Worm (Caenorhabditis elegans) whole organism, L1 larva: ENCODE measurements around the gene chdh-1.
A peak's percentile ranks its signal among the peaks of the same experiment; 100 is the strongest.

Experiments used
- C04F5.9 ChIP-seq: sonication (generic microtip); optimal IDR thresholded peaks from 2 replicates; lab custom pipeline; 2016; ENCODE audit warnings: missing genetic modification characterization, missing compliant biosample characterization
- F16B12.6 ChIP-seq: fragments of 150-350 bp; optimal IDR thresholded peaks from 2 replicates; lab custom pipeline; 2014; ENCODE audit warnings: missing biosample characterization, missing genetic modification characterization
- alr-1 ChIP-seq: fragments of 200-800 bp; sonication (Bioruptor generic); optimal IDR thresholded peaks from 2 replicates; lab custom pipeline; 2018; ENCODE audit warnings: borderline replicate concordance, mild to moderate bottlenecking, missing genetic modification characterization, missing compliant biosample characterization
- ceh-88 ChIP-seq: fragments of 200-800 bp; sonication (Bioruptor generic); IDR thresholded peaks from 2 replicates; pipeline ENCODE4 v1.3.6; 2022; ENCODE audit warnings: missing genetic modification characterization, missing compliant biosample characterization
- dpl-1 ChIP-seq, 3 experiments: fragments of 150-350 bp in 2 of 3; sonication (generic microtip) in 1 of 3; optimal IDR thresholded peaks; 2 replicates each; lab custom pipeline; 2014 to 2017; ENCODE audit warnings: missing biosample characterization in 3 of 3, missing genetic modification characterization in 3 of 3, missing genetic modification reagents in 3 of 3
- dsc-1 ChIP-seq: sonication (generic microtip); optimal IDR thresholded peaks from 2 replicates; lab custom pipeline; 2016; ENCODE audit warnings: mild to moderate bottlenecking, missing genetic modification characterization, missing compliant biosample characterization
- efl-1 ChIP-seq, 4 experiments: fragments of 150-350 bp; optimal IDR thresholded peaks in 3 of 4; peaks in 1 of 4; 1 replicate in 1 of 4; 2 replicates in 3 of 4; lab custom pipeline; 2014; ENCODE audit warnings: missing biosample characterization in 2 of 4, missing genetic modification characterization in 2 of 4, missing genetic modification reagents in 2 of 4
- egl-27 ChIP-seq, 2 experiments: fragments of 150-350 bp in 1 of 2; sonication (generic microtip); optimal IDR thresholded peaks; 3 replicates each; lab custom pipeline; 2017 to 2018; ENCODE audit warnings: missing biosample characterization in 2 of 2, missing genetic modification characterization in 2 of 2, missing genetic modification reagents in 2 of 2
- elt-3 ChIP-seq, 6 experiments: fragments of 150-350 bp in 1 of 6; sonication (generic microtip); optimal IDR thresholded peaks; 2 replicates each; lab custom pipeline; 2017 to 2018; ENCODE audit warnings: missing biosample characterization in 6 of 6, missing genetic modification characterization in 6 of 6, inconsistent platforms in 1 of 6
- fkh-8 ChIP-seq: sonication (generic microtip); optimal IDR thresholded peaks from 2 replicates; lab custom pipeline; 2016; ENCODE audit warnings: mild to moderate bottlenecking, missing genetic modification characterization, missing compliant biosample characterization
- fos-1 ChIP-seq: fragments of 150-350 bp; optimal IDR thresholded peaks from 2 replicates; lab custom pipeline; 2014; ENCODE audit warnings: missing biosample characterization, missing genetic modification characterization
- grh-1 ChIP-seq: fragments of 200-800 bp; sonication (Bioruptor generic); IDR thresholded peaks from 2 replicates; pipeline ENCODE4 v1.3.6; 2022; ENCODE audit warnings: missing genetic modification reagents, missing genetic modification characterization, missing compliant biosample characterization
- jun-1 ChIP-seq: fragments of 150-350 bp; optimal IDR thresholded peaks from 2 replicates; lab custom pipeline; 2014; ENCODE audit warnings: missing biosample characterization, missing genetic modification reagents, missing genetic modification characterization
- lin-14 ChIP-seq: fragments of 200-800 bp; sonication (Bioruptor generic); optimal IDR thresholded peaks from 2 replicates; lab custom pipeline; 2018; ENCODE audit warnings: mild to moderate bottlenecking, missing genetic modification characterization, moderate library complexity, missing compliant biosample characterization
- lin-15B ChIP-seq: fragments of 150-350 bp; sonication (generic microtip); optimal IDR thresholded peaks from 3 replicates; lab custom pipeline; 2014; ENCODE audit warnings: missing biosample characterization, missing genetic modification characterization
- lin-39 ChIP-seq: fragments of 150-350 bp; optimal IDR thresholded peaks from 2 replicates; lab custom pipeline; 2014; ENCODE audit warnings: missing biosample characterization, missing genetic modification reagents, missing genetic modification characterization
- lir-3 ChIP-seq: sonication (generic microtip); optimal IDR thresholded peaks from 2 replicates; lab custom pipeline; 2016; ENCODE audit warnings: mild to moderate bottlenecking, missing genetic modification characterization, moderate library complexity, missing compliant biosample characterization; ENCODE audit not compliant: poor library complexity
- lsy-2 ChIP-seq, 2 experiments: fragments of 150-350 bp; optimal IDR thresholded peaks; 2 replicates each; lab custom pipeline; 2014; ENCODE audit warnings: missing biosample characterization in 2 of 2, missing genetic modification characterization in 2 of 2
- mdl-1 ChIP-seq, 2 experiments: fragments of 150-350 bp; optimal IDR thresholded peaks; 2 replicates each; lab custom pipeline; 2014 to 2017; ENCODE audit warnings: missing biosample characterization in 2 of 2, missing genetic modification characterization in 2 of 2, inconsistent platforms in 1 of 2
- nhr-19 ChIP-seq: fragments of 200-800 bp; sonication (Bioruptor generic); conservative IDR thresholded peaks from 2 replicates; pipeline ENCODE4 v1.3.6; 2022; ENCODE audit warnings: missing genetic modification characterization, missing compliant biosample characterization
- nhr-20 ChIP-seq: sonication (generic microtip); optimal IDR thresholded peaks from 2 replicates; lab custom pipeline; 2016; ENCODE audit warnings: mild to moderate bottlenecking, missing genetic modification characterization, missing compliant biosample characterization
- nhr-47 ChIP-seq: sonication (generic microtip); optimal IDR thresholded peaks from 2 replicates; lab custom pipeline; 2016; ENCODE audit warnings: mild to moderate bottlenecking, missing genetic modification characterization, moderate library complexity, missing compliant biosample characterization
- nhr-71 ChIP-seq: sonication (generic microtip); optimal IDR thresholded peaks from 2 replicates; lab custom pipeline; 2016; ENCODE audit warnings: mild to moderate bottlenecking, missing genetic modification characterization, moderate library complexity, missing compliant biosample characterization
- nhr-77 ChIP-seq: fragments of 150-350 bp; optimal IDR thresholded peaks from 2 replicates; lab custom pipeline; 2014; ENCODE audit warnings: missing biosample characterization, missing genetic modification characterization
- nhr-84 ChIP-seq: sonication (generic microtip); optimal IDR thresholded peaks from 2 replicates; lab custom pipeline; 2017; ENCODE audit warnings: missing biosample characterization, missing genetic modification characterization
- nhr-85 ChIP-seq: sonication (generic microtip); peaks from one replicate; lab custom pipeline; 2016; ENCODE audit warnings: missing genetic modification characterization, inconsistent platforms, missing compliant biosample characterization
- nhr-90 ChIP-seq: sonication (generic microtip); optimal IDR thresholded peaks from 2 replicates; lab custom pipeline; 2016; ENCODE audit warnings: mild to moderate bottlenecking, missing genetic modification characterization, missing compliant biosample characterization; ENCODE audit not compliant: poor library complexity
- pqm-1 ChIP-seq: sonication (generic microtip); optimal IDR thresholded peaks from 3 replicates; lab custom pipeline; 2017; ENCODE audit warnings: missing biosample characterization, missing genetic modification characterization
- rnt-1 ChIP-seq: sonication (generic microtip); optimal IDR thresholded peaks from 2 replicates; lab custom pipeline; 2016; ENCODE audit warnings: mild to moderate bottlenecking, missing genetic modification characterization, moderate library complexity, missing compliant biosample characterization
- snu-23 ChIP-seq: sonication (generic microtip); optimal IDR thresholded peaks from 2 replicates; lab custom pipeline; 2016; ENCODE audit warnings: missing genetic modification characterization, missing compliant biosample characterization
- swsn-7 ChIP-seq: sonication (generic microtip); optimal IDR thresholded peaks from 2 replicates; lab custom pipeline; 2016; ENCODE audit warnings: missing genetic modification characterization, missing compliant biosample characterization
- unc-62 ChIP-seq: fragments of 150-350 bp; optimal IDR thresholded peaks from 2 replicates; lab custom pipeline; 2014; ENCODE audit warnings: missing biosample characterization, missing genetic modification reagents, missing genetic modification characterization
- unc-86 ChIP-seq: sonication (generic microtip); optimal IDR thresholded peaks from 2 replicates; lab custom pipeline; 2016; ENCODE audit warnings: missing genetic modification characterization, missing compliant biosample characterization
- unc-98 ChIP-seq: fragments of 200-800 bp; sonication (Bioruptor generic); IDR thresholded peaks from 2 replicates; pipeline ENCODE4 v1.3.6; 2022; ENCODE audit warnings: missing genetic modification characterization, missing compliant biosample characterization
- vab-15 ChIP-seq: sonication (generic microtip); optimal IDR thresholded peaks from 2 replicates; lab custom pipeline; 2017; ENCODE audit warnings: missing genotype, mild to moderate bottlenecking, missing genetic modification characterization, missing compliant biosample characterization
- xbp-1 ChIP-seq: sonication (generic microtip); optimal IDR thresholded peaks from 2 replicates; lab custom pipeline; 2016; ENCODE audit warnings: missing genetic modification characterization, missing compliant biosample characterization
- zag-1 ChIP-seq: fragments of 150-350 bp; optimal IDR thresholded peaks from 2 replicates; lab custom pipeline; 2014; ENCODE audit warnings: missing biosample characterization, missing genetic modification characterization
- zip-4 ChIP-seq: fragments of 200-800 bp; sonication (Bioruptor generic); optimal IDR thresholded peaks from 2 replicates; lab custom pipeline; 2018; ENCODE audit warnings: mild to moderate bottlenecking, missing genetic modification characterization, moderate library complexity, missing compliant biosample characterization
- ztf-11 ChIP-seq, 2 experiments: sonication (generic microtip); optimal IDR thresholded peaks; 2 replicates each; lab custom pipeline; 2016 to 2017; ENCODE audit warnings: missing genetic modification characterization in 2 of 2, missing biosample characterization in 1 of 2, missing compliant biosample characterization in 1 of 2

The chdh-1 gene

DNA sequence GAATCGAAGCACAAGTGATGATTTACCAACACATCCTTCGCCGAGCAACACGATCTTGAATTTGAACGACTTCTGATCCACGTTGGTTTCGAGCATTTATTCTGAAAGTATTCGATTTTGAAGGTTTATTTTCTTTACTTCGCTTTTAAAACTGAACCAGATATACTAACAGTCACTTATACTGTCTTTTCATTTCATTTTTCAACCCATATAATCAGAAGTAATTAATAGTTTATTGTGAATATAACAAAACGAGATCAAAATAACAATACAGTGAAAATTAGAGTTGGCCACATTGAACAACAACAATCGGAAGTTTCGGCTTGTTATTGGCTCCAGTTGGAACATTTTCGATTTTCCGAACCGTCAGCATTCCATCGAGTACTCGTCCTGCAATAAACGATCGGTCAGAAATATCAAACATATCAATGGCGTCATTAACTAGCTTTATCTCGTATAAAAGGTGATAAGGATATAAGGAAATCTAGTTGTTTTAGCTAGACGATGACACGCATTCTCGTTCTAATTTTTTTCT, 16.3 kb upstream of the chdh-1 start, which contains the start of the genes rab-21 and T01B7.13:
TSS of gene rab-21 (minus strand) at position 101 of the 535 bp plus-strand sequence.
TSS of gene T01B7.13 (plus strand) at position 485 of the 535 bp plus-strand sequence.
- TF ChIP-seq nhr-77 (no peak), nhr-90 (no peak), nhr-84 (no peak), xbp-1 (tag; lab: Kevin White, UChicago) (no peak), zag-1 (tag; lab: Kevin White, UChicago) (no peak), vab-15 (tag; lab: Kevin White, UChicago) (no peak), swsn-7 (tag; lab: Kevin White, UChicago) (no peak), unc-62 (GFP tag; lab: Kevin White, UChicago) (no peak), unc-86 (tag; lab: Kevin White, UChicago) (no peak), grh-1 (GFP tag; lab: Robert Waterston, UW) (no peak), unc-98 (GFP tag; lab: Robert Waterston, UW) (no peak), lin-14 (GFP tag; lab: Kevin White, UChicago) (no peak), dpl-1 (GFP tag; optimal IDR thresholded peaks at IDR 0.05; lab: Kevin White, UChicago) (no peak), C04F5.9 (tag; lab: Kevin White, UChicago) (no peak), F16B12.6 (tag; lab: Kevin White, UChicago) (no peak)
- TF ChIP-seq, all 84 proteins: peak for 0

- TF ChIP-seq nhr-47 (tag; lab: Kevin White, UChicago), result peak; percentile 25
- peak; percentile 26 for TF ChIP-seq nhr-71 (tag; lab: Kevin White, UChicago)
- no peak for TF ChIP-seq mdl-1 (tag; optimal IDR thresholded peaks at IDR 0.05; lab: Kevin White, UChicago)
- no peak for TF ChIP-seq egl-27 (tag; optimal IDR thresholded peaks at IDR 0.05; lab: Kevin White, UChicago)
- no peak for TF ChIP-seq unc-62 (GFP tag; lab: Kevin White, UChicago)
- TF ChIP-seq fkh-8, result peak; percentile 56
- TF ChIP-seq vab-15 (tag; lab: Kevin White, UChicago), result no peak
- TF ChIP-seq lin-15B, result no peak
These were observed 11.6 kb upstream of the chdh-1 start, which contains the start of gene srg-15 for ce11 chrII:8710317-8710716. srg-15 (minus strand) TSS chrII:8710417.

ce11 chrII:8707024-8707423, 8.3 kb upstream of the chdh-1 start, which contains the start of gene cup-16:
cup-16 (plus strand) TSS chrII:8707155.
- TF ChIP-seq lsy-2 (tag; optimal IDR thresholded peaks at IDR 0.05; lab: Kevin White, UChicago) (peak; percentile 20 to 50), rnt-1 (tag; lab: Kevin White, UChicago) (peak; percentile 78), alr-1 (no peak), mdl-1 (tag; optimal IDR thresholded peaks at IDR 0.05; lab: Kevin White, UChicago) (no peak), lir-3 (no peak), elt-3 (tag; optimal IDR thresholded peaks at IDR 0.05; lab: Kevin White, UChicago) (no peak), nhr-85 (tag; lab: Kevin White, UChicago) (no peak), lin-14 (GFP tag; lab: Kevin White, UChicago) (peak; percentile 80), snu-23 (GFP tag; lab: Kevin White, UChicago) (peak; percentile 14), ztf-11 (tag; optimal IDR thresholded peaks at IDR 0.05; lab: Kevin White, UChicago) (no peak), grh-1 (GFP tag; lab: Robert Waterston, UW) (no peak), xbp-1 (tag; lab: Kevin White, UChicago) (no peak), lin-39 (peak; percentile 65), unc-98 (GFP tag; lab: Robert Waterston, UW) (no peak), jun-1 (tag; lab: Kevin White, UChicago) (no peak), nhr-19 (GFP tag; lab: Robert Waterston, UW) (no peak; the same call in 1 of the 2 replicates), pqm-1 (tag; lab: Kevin White, UChicago) (no peak), fos-1 (tag; lab: Kevin White, UChicago) (no peak), dsc-1 (tag; lab: Kevin White, UChicago) (no peak), ceh-88 (GFP tag; lab: Robert Waterston, UW) (no peak), nhr-20 (tag; lab: Kevin White, UChicago) (peak; percentile 14), nhr-71 (tag; lab: Kevin White, UChicago) (peak; percentile 79), efl-1 (optimal IDR thresholded peaks at IDR 0.05; lab: Kevin White, UChicago) (no peak), efl-1 (GFP tag; optimal IDR thresholded peaks at IDR 0.05 in 1 of 2; lab: Kevin White, UChicago) (peak in 1 of 2 experiments; percentile 88), zip-4 (GFP tag; lab: Kevin White, UChicago) (no peak)
- TF ChIP-seq, all 84 proteins: peak for 8
